Worm (Caenorhabditis elegans) whole organism, L2 larva: ENCODE data around the gene M05D6.2.
A peak's percentile ranks its signal among the peaks of the same experiment; 100 is the strongest.

Experiments used
- C34F6.9 ChIP-seq: fragments of 150-350 bp; optimal IDR thresholded peaks from 2 replicates; lab custom pipeline; 2014; ENCODE audit warnings: missing biosample characterization, missing genetic modification characterization
- ZK546.5 ChIP-seq: sonication (generic microtip); optimal IDR thresholded peaks from 2 replicates; lab custom pipeline; 2017; ENCODE audit warnings: missing biosample characterization, missing genetic modification characterization
- alr-1 ChIP-seq: fragments of 150-350 bp; optimal IDR thresholded peaks from 2 replicates; lab custom pipeline; 2014; ENCODE audit warnings: missing biosample characterization, missing genetic modification characterization
- dmd-4 ChIP-seq: sonication (generic microtip); optimal IDR thresholded peaks from 2 replicates; lab custom pipeline; 2017; ENCODE audit warnings: missing biosample characterization, missing genetic modification characterization
- elt-3 ChIP-seq: sonication (generic microtip); optimal IDR thresholded peaks from 2 replicates; lab custom pipeline; 2017; ENCODE audit warnings: missing biosample characterization, missing genetic modification characterization
- lin-13 ChIP-seq: fragments of 150-350 bp; optimal IDR thresholded peaks from 2 replicates; lab custom pipeline; 2014; ENCODE audit warnings: missing biosample characterization, missing genetic modification reagents, missing genetic modification characterization
- lin-39 ChIP-seq: fragments of 150-350 bp; optimal IDR thresholded peaks from 2 replicates; lab custom pipeline; 2014; ENCODE audit warnings: missing biosample characterization, missing genetic modification reagents, missing genetic modification characterization
- mbf-1 ChIP-seq: sonication (generic microtip); optimal IDR thresholded peaks from 2 replicates; lab custom pipeline; 2017; ENCODE audit warnings: missing biosample characterization, missing genetic modification characterization
- nhr-12 ChIP-seq: fragments of 150-350 bp; optimal IDR thresholded peaks from 2 replicates; lab custom pipeline; 2014; ENCODE audit warnings: missing biosample characterization, missing genetic modification characterization
- nhr-21 ChIP-seq: fragments of 150-350 bp; optimal IDR thresholded peaks from 2 replicates; lab custom pipeline; 2014; ENCODE audit warnings: missing biosample characterization, missing genetic modification characterization
- nhr-237 ChIP-seq: fragments of 150-350 bp; optimal IDR thresholded peaks from 2 replicates; lab custom pipeline; 2014; ENCODE audit warnings: missing biosample characterization, missing genetic modification characterization
- nhr-25 ChIP-seq: fragments of 150-350 bp; sonication (generic microtip); optimal IDR thresholded peaks from 3 replicates; lab custom pipeline; 2014; ENCODE audit warnings: missing biosample characterization, missing genetic modification characterization
- peb-1 ChIP-seq: fragments of 150-350 bp; optimal IDR thresholded peaks from 2 replicates; lab custom pipeline; 2014; ENCODE audit warnings: missing biosample characterization, missing genetic modification characterization
- sem-4 ChIP-seq: fragments of 150-350 bp; optimal IDR thresholded peaks from 2 replicates; lab custom pipeline; 2014; ENCODE audit warnings: missing biosample characterization, missing genetic modification reagents, missing genetic modification characterization
- skn-1 ChIP-seq: sonication (generic microtip); optimal IDR thresholded peaks from 2 replicates; lab custom pipeline; 2017; ENCODE audit warnings: missing biosample characterization, missing genetic modification characterization
- sma-3 ChIP-seq: sonication (generic microtip); optimal IDR thresholded peaks from 2 replicates; lab custom pipeline; 2016; ENCODE audit warnings: missing genetic modification reagents, missing genetic modification characterization, missing compliant biosample characterization
- snpc-4 ChIP-seq: fragments of 150-350 bp; optimal IDR thresholded peaks from 2 replicates; lab custom pipeline; 2014; ENCODE audit warnings: missing biosample characterization, missing genetic modification characterization
- unc-39 ChIP-seq: fragments of 150-350 bp; optimal IDR thresholded peaks from 2 replicates; lab custom pipeline; 2014; ENCODE audit warnings: missing biosample characterization, missing genetic modification characterization
- zag-1 ChIP-seq: fragments of 150-350 bp; optimal IDR thresholded peaks from 2 replicates; lab custom pipeline; 2014; ENCODE audit warnings: missing biosample characterization, missing genetic modification characterization
- ztf-11 ChIP-seq: sonication (generic microtip); optimal IDR thresholded peaks from 2 replicates; lab custom pipeline; 2017; ENCODE audit warnings: missing biosample characterization, missing genetic modification characterization
- ztf-4 ChIP-seq: fragments of 150-350 bp; optimal IDR thresholded peaks from 2 replicates; lab custom pipeline; 2014; ENCODE audit warnings: missing biosample characterization, missing genetic modification characterization

M05D6.2 gene

DNA sequence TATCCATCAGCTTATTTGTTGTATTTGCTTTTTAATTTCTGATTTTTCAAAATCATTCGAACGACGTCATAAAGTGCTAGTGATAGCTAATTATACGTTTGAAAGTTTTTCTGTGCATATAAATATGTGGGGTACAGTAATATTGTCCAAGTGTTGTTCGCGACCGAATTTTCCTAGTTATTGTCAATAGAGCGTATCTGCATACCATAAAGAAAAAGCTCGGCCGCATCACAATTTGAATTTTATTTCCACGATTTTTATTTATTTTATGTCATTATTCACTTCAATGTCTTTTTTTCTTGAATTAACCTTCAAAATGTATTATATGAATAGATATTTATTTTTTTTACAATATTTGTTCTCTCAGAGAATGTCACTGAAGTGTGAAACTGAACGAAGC, 48.9 kb downstream of the M05D6.2 start, which contains the start of gene rnh-2 (continued):
- TF ChIP-seq nhr-12 (tag; lab: Kevin White, UChicago) (no peak), unc-39 (no peak), skn-1 (tag; lab: Kevin White, UChicago) (peak; percentile 3), dmd-4 (no peak), ZK546.5 (tag; lab: Kevin White, UChicago) (no peak), sma-3 (peak; percentile 66), alr-1 (no peak), nhr-25 (tag; lab: Kevin White, UChicago) (no peak), elt-3 (tag; lab: Kevin White, UChicago) (no peak), peb-1 (no peak), nhr-21 (tag; lab: Kevin White, UChicago) (peak; percentile 5), sem-4 (tag; lab: Kevin White, UChicago) (peak; percentile 18), snpc-4 (tag; lab: Kevin White, UChicago) (no peak), ztf-11 (tag; lab: Kevin White, UChicago) (no peak), zag-1 (tag; lab: Kevin White, UChicago) (no peak), lin-39 (tag; lab: Kevin White, UChicago) (no peak), ztf-4 (tag; lab: Kevin White, UChicago) (no peak), C34F6.9 (tag; lab: Kevin White, UChicago) (peak; percentile 82), mbf-1 (tag; lab: Kevin White, UChicago) (no peak)

DNA sequence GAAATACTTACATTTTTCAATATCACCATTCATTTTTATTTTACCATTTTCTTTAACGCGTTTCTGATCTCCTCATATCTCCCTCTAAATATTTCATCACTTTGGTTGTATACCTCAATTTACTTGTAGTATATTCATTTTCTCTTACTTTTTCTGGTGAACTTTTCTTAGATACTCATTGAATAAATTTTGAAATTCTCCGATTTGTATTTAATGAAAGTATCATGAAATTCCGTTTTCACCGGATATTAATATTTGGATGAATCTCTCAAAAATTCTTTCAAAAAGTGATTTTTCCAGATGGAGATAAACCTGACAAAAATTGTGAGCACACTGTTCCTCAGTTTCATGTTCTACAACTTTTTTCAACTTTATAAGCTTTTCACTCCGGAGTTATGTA, 50.3 kb downstream of the M05D6.2 start, which contains the start of gene T13H5.8:
T13H5.8 (plus strand) TSS at position 301 of the 400 bp plus-strand sequence.
- TF ChIP-seq nhr-237 (no peak), lin-13 (no peak)
